Worm (Caenorhabditis elegans): ENCODE results near the gene pycr-1.

Gene pycr-1

ce11 chrX:12182684-12183477 lies 36.2 kb downstream of the pycr-1 start:
- no peak for TF ChIP-seq Y53F4B.3 (GFP tag; IDR thresholded peaks at IDR 0.05)
- TF ChIP-seq hmg-1.2 (GFP tag; IDR thresholded peaks at IDR 0.05): no peak
- no peak for TF ChIP-seq let-526 (GFP tag; IDR thresholded peaks at IDR 0.05)
- no peak for TF ChIP-seq Y53G8AR.9 (GFP tag; conservative IDR thresholded peaks at IDR 0.05)
- no peak for TF ChIP-seq ekl-4 (GFP tag; IDR thresholded peaks at IDR 0.05)
- TF ChIP-seq hlh-12 (tag; optimal IDR thresholded peaks at IDR 0.05): no peak

ce11 chrX:12184393-12184792 lies 37.8 kb downstream of the pycr-1 start:
- TF ChIP-seq ceh-79 (tag; optimal IDR thresholded peaks at IDR 0.05) (no peak), hlh-26 (GFP tag; conservative IDR thresholded peaks at IDR 0.05) (no peak), B0019.2 (GFP tag; conservative IDR thresholded peaks at IDR 0.05) (no peak), nhr-80 (tag; optimal IDR thresholded peaks at IDR 0.05) (no peak)

- TF ChIP-seq nhr-90 (tag; optimal IDR thresholded peaks at IDR 0.05): no peak
- no peak for TF ChIP-seq rcor-1 (GFP tag; IDR thresholded peaks at IDR 0.05)
- TF ChIP-seq lin-26 (GFP tag; IDR thresholded peaks at IDR 0.05): peak; percentile 38; the same call in 1 of the 2 replicates
- TF ChIP-seq athp-1 (tag; optimal IDR thresholded peaks at IDR 0.05): no peak
- TF ChIP-seq nfyb-1 (GFP tag; IDR thresholded peaks at IDR 0.05): no peak
- TF ChIP-seq ceh-100 (GFP tag; IDR thresholded peaks at IDR 0.05): no peak
- TF ChIP-seq hrde-1 (tag; optimal IDR thresholded peaks at IDR 0.05; ENCODE audit: borderline replicate concordance): no peak
- no peak for TF ChIP-seq ccch-3 (GFP tag; optimal IDR thresholded peaks at IDR 0.05)
- TF ChIP-seq B0336.3 (GFP tag; IDR thresholded peaks at IDR 0.05): no peak
- peak; percentile 14 for TF ChIP-seq lin-40 (tag; optimal IDR thresholded peaks at IDR 0.05)
- TF ChIP-seq K11D2.4 (GFP tag; IDR thresholded peaks at IDR 0.05): peak; percentile 74; the same call in 1 of the 2 replicates
- 0 out of 2 replicates have a peak, but pooled peaks have one; percentile 6 for TF ChIP-seq hmg-1.2 (GFP tag; IDR thresholded peaks at IDR 0.05)
- TF ChIP-seq F52B5.7 (tag; optimal IDR thresholded peaks at IDR 0.05): no peak
- no peak for TF ChIP-seq egl-44 (GFP tag; IDR thresholded peaks at IDR 0.05)
- no peak for TF ChIP-seq ceh-27 (GFP tag; optimal IDR thresholded peaks at IDR 0.05)
- TF ChIP-seq cebp-1 (GFP tag; IDR thresholded peaks at IDR 0.05): no peak
- TF ChIP-seq cebp-1 (tag; optimal IDR thresholded peaks at IDR 0.05): peak; percentile 52
- TF ChIP-seq F10E7.11 (tag; optimal IDR thresholded peaks at IDR 0.05): no peak
- TF ChIP-seq ceh-79 (tag; optimal IDR thresholded peaks at IDR 0.05): no peak
- TF ChIP-seq mcd-1 (GFP tag; IDR thresholded peaks at IDR 0.05): no peak
- no peak for TF ChIP-seq snpc-4 (GFP tag; optimal IDR thresholded peaks at IDR 0.05)
- TF ChIP-seq snpc-4 (tag; optimal IDR thresholded peaks at IDR 0.05): no peak
- no peak for TF ChIP-seq atf-7 (tag; optimal IDR thresholded peaks at IDR 0.05)
- TF ChIP-seq lsy-27 (tag; optimal IDR thresholded peaks at IDR 0.05; ENCODE audit: borderline replicate concordance, insufficient read depth): no peak
- TF ChIP-seq somi-1 (GFP tag; optimal IDR thresholded peaks at IDR 0.05): peak; percentile 21
- TF ChIP-seq snpc-1.1 (tag; optimal IDR thresholded peaks at IDR 0.05; ENCODE audit: insufficient read depth): no peak
- no peak for TF ChIP-seq ztf-18 (tag; optimal IDR thresholded peaks at IDR 0.05)
- peak; percentile 53 for TF ChIP-seq K12H6.12 (tag; optimal IDR thresholded peaks at IDR 0.05)
- peak; percentile 80 for TF ChIP-seq nhr-80 (tag; optimal IDR thresholded peaks at IDR 0.05)
- no peak for TF ChIP-seq T26A5.8 (tag; optimal IDR thresholded peaks at IDR 0.05)
- no peak for TF ChIP-seq ZK185.1 (tag; optimal IDR thresholded peaks at IDR 0.05; ENCODE audit: poor library complexity, severe bottlenecking)
- TF ChIP-seq die-1 (tag; optimal IDR thresholded peaks at IDR 0.05): no peak
- no peak for TF ChIP-seq F57A8.1 (GFP tag; optimal IDR thresholded peaks at IDR 0.05)
- no peak for TF ChIP-seq pbrm-1 (GFP tag; IDR thresholded peaks at IDR 0.05)
These were observed 39.4 kb downstream of the pycr-1 start for ce11 chrX:12185847-12186559.
